Worm (Caenorhabditis elegans): ENCODE measurements around the gene B0001.7.
A peak's percentile ranks its signal among the peaks of the same experiment; 100 is the strongest.

Gene B0001.7

ce11 chrIV:12127838-12128237 lies 26.2 kb downstream of the B0001.7 start:
- TF ChIP-seq ztf-23 (GFP tag; IDR thresholded peaks at IDR 0.05), result no peak
- no peak for TF ChIP-seq T22C8.4 (GFP tag; IDR thresholded peaks at IDR 0.05)
- TF ChIP-seq flt-1 (GFP tag; IDR thresholded peaks at IDR 0.05), result no peak
- no peak for TF ChIP-seq ref-1 (GFP tag; conservative IDR thresholded peaks at IDR 0.05)
- no peak for TF ChIP-seq cog-1 (tag; optimal IDR thresholded peaks at IDR 0.05)
- TF ChIP-seq ztf-29 (GFP tag; IDR thresholded peaks at IDR 0.05), result no peak
- TF ChIP-seq tab-1 (GFP tag; IDR thresholded peaks at IDR 0.05), result no peak
- no peak for TF ChIP-seq med-1 (GFP tag; optimal IDR thresholded peaks at IDR 0.05; ENCODE audit: insufficient read depth)
- no peak for TF ChIP-seq klf-2 (GFP tag; conservative IDR thresholded peaks at IDR 0.05)

DNA sequence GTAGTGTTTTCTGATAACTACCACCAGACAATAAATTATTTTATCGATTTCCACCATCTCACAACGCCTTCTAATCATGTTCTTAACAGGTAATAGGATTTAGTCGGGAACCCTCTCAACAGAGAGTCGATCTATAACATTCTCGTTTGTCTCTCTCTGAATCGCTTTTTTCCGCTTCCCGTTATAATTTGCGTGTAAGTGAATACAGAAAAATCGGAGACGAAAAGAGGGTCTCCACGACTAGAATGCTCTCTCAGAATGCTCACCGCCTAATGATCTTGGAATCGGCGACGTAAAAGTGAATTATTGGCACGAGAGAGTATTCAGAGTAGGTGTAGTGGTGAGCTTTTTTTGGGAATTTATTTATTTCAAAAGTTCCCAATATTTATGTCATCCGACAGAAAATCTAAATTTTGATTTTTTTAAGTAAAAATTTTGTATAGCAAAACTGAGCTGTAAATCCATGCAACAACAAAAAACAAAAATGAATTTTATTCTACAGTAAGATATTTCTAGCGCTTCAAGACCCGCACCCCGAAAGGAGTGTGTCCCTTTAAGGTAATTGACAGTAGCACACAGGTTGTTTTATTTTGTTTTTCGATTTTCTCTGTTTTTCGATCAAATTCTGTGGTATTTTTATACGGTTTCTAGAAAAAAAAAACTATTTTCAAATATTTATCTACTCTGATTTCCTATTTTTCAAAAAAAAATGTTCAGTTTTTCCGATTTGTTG lies 27.1 kb downstream of the B0001.7 start:
- TF ChIP-seq cog-1 (tag; optimal IDR thresholded peaks at IDR 0.05), result no peak
- TF ChIP-seq klf-2 (GFP tag; conservative IDR thresholded peaks at IDR 0.05), result no peak
- TF ChIP-seq ztf-23 (GFP tag; IDR thresholded peaks at IDR 0.05), result no peak
- no peak for TF ChIP-seq T22C8.4 (GFP tag; IDR thresholded peaks at IDR 0.05)
- no peak for TF ChIP-seq tab-1 (GFP tag; IDR thresholded peaks at IDR 0.05)
- TF ChIP-seq ztf-29 (GFP tag; IDR thresholded peaks at IDR 0.05), result no peak
- TF ChIP-seq ref-1 (GFP tag; conservative IDR thresholded peaks at IDR 0.05), result no peak
- no peak for TF ChIP-seq flt-1 (GFP tag; IDR thresholded peaks at IDR 0.05)
- TF ChIP-seq med-1 (GFP tag; optimal IDR thresholded peaks at IDR 0.05; ENCODE audit: insufficient read depth), result no peak

DNA sequence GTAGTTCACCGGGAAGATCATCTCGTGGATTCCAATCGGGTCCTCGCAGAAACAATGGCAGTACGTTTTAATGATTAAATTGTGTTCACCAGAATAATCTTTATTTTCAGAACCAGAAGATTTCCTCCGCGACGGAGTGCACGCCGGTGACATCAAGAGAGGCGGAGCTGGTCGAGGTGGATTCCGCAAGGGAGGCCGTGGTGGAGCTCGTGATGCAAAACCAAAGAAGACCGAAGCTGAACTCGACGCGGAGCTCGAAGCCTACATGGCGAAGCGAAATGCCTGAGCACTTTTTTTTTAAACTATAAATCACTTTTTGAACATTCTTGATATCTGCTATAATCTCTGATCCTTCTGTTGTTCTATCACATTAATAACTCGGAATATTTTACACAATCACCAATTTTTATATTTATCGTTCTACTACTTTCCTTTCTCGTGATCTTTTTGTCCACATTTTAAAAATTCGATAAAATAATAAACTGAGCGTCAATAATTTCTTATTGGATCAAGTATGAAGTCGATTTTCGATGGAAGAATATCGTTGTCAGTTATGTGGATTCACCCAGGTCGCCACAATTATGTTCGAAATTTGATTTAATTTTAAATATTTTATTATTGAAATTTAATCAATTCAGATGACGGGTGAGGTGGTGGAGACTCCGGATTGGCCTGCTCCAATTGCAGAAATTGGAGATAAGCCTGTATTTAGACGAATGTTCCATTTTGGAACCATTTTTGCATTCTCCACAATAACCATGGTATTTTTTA lies 29.5 kb downstream of the B0001.7 start, which contains the start of gene dhhc-6:
Gene dhhc-6 (plus strand): TSS at position 639 of the 771 bp plus-strand sequence.
- TF ChIP-seq tab-1 (GFP tag; IDR thresholded peaks at IDR 0.05) (no peak), ztf-29 (GFP tag; IDR thresholded peaks at IDR 0.05) (no peak), med-1 (GFP tag; optimal IDR thresholded peaks at IDR 0.05; ENCODE audit: insufficient read depth) (no peak), T22C8.4 (GFP tag; IDR thresholded peaks at IDR 0.05) (no peak), flt-1 (GFP tag; IDR thresholded peaks at IDR 0.05) (0 out of 2 replicates have a peak, but pooled peaks have one; percentile 11), ztf-23 (GFP tag; IDR thresholded peaks at IDR 0.05) (no peak), ref-1 (GFP tag; conservative IDR thresholded peaks at IDR 0.05) (no peak)

DNA sequence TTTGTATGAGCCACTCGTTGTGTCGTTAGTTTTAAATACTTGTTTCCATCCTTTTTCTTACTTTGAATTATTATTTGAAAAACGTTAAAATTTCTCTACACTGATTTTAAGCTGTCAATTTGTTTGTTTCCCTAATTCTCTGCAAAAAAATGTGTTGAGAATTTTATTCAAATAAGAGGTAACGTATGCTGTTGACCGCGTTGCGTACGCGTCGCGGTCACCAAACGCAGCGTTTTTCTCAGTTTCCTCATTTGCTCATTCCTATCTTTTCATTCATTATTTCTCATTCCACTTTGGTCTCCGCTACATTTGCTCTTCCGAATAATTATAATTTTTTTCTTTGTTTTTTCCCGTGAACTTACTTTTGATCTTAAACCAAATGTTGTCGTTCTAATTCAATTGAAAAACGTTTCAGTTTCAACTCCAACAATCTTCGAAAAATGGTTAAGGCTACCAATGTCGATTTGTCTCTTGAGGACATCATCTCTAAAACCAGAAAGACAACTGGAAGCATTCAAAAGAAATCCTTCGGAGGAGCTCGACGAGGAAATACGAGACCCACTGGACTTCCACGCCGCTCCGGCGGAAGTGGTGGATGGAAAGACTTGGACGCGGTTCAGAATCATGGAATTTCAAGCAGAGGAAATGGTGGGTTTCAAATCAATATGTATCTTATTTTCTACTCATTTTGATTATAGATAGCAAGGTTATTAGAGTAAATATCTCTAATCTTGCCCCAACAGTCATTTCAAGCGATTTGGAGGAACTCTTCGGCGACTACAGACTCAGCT lies 31.0 kb downstream of the B0001.7 start, which contains the start of gene aly-3:
Gene aly-3 (plus strand): TSS at position 409 of the 791 bp plus-strand sequence.
- TF ChIP-seq med-1 (GFP tag; optimal IDR thresholded peaks at IDR 0.05; ENCODE audit: insufficient read depth), result no peak
- TF ChIP-seq flt-1 (GFP tag; IDR thresholded peaks at IDR 0.05), result no peak
- no peak for TF ChIP-seq klf-2 (GFP tag; conservative IDR thresholded peaks at IDR 0.05)
- TF ChIP-seq tab-1 (GFP tag; IDR thresholded peaks at IDR 0.05), result no peak
- TF ChIP-seq T22C8.4 (GFP tag; IDR thresholded peaks at IDR 0.05), result no peak
- no peak for TF ChIP-seq cog-1 (tag; optimal IDR thresholded peaks at IDR 0.05)
- TF ChIP-seq ref-1 (GFP tag; conservative IDR thresholded peaks at IDR 0.05), result no peak
- TF ChIP-seq ztf-29 (GFP tag; IDR thresholded peaks at IDR 0.05), result no peak
- TF ChIP-seq ztf-23 (GFP tag; IDR thresholded peaks at IDR 0.05), result no peak

ce11 chrIV:12121076-12121475 lies 33.0 kb downstream of the B0001.7 start, which contains the start of the genes ddb-1 and M18.6:
TSS of gene ddb-1 (minus strand) at chrIV:12121165.
TSS of gene M18.6 (plus strand) at chrIV:12121310.
- TF ChIP-seq klf-2 (GFP tag; conservative IDR thresholded peaks at IDR 0.05) (no peak), ztf-29 (GFP tag; IDR thresholded peaks at IDR 0.05) (no peak), T22C8.4 (GFP tag; IDR thresholded peaks at IDR 0.05) (no peak), ztf-23 (GFP tag; IDR thresholded peaks at IDR 0.05) (no peak), ref-1 (GFP tag; conservative IDR thresholded peaks at IDR 0.05) (no peak), cog-1 (tag; optimal IDR thresholded peaks at IDR 0.05) (no peak), med-1 (GFP tag; optimal IDR thresholded peaks at IDR 0.05; ENCODE audit: insufficient read depth) (no peak), tab-1 (GFP tag; IDR thresholded peaks at IDR 0.05) (no peak), flt-1 (GFP tag; IDR thresholded peaks at IDR 0.05) (no peak)

ce11 chrIV:12120536-12120935 lies 33.5 kb downstream of the B0001.7 start:
- TF ChIP-seq ref-1 (GFP tag; conservative IDR thresholded peaks at IDR 0.05) (no peak), klf-2 (GFP tag; conservative IDR thresholded peaks at IDR 0.05) (no peak), ztf-23 (GFP tag; IDR thresholded peaks at IDR 0.05) (no peak), T22C8.4 (GFP tag; IDR thresholded peaks at IDR 0.05) (no peak), tab-1 (GFP tag; IDR thresholded peaks at IDR 0.05) (no peak), flt-1 (GFP tag; IDR thresholded peaks at IDR 0.05) (no peak), ztf-29 (GFP tag; IDR thresholded peaks at IDR 0.05) (no peak), med-1 (GFP tag; optimal IDR thresholded peaks at IDR 0.05; ENCODE audit: insufficient read depth) (no peak)

DNA sequence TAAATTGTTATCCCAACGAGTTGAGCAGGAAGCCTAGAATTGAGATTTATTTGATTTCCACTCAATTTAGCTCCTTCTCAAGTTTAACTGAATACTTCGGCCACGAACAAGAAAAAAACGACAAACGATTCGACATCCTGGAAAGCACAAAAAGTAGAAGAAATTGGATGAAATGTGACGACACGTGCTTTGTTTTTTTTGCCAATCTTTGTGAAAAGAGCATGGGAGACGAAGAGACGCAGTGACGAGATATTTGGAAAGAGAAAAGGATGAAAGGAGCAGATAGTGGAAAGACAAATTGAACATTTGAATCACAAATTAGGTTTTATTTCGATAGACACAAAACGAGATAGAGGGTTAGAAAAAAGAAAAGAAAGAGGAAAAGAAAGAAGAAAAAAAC lies 39.5 kb downstream of the B0001.7 start:
- TF ChIP-seq tab-1 (GFP tag; IDR thresholded peaks at IDR 0.05) (no peak), ztf-23 (GFP tag; IDR thresholded peaks at IDR 0.05) (no peak), T22C8.4 (GFP tag; IDR thresholded peaks at IDR 0.05) (no peak), flt-1 (GFP tag; IDR thresholded peaks at IDR 0.05) (no peak), klf-2 (GFP tag; conservative IDR thresholded peaks at IDR 0.05) (no peak), med-1 (GFP tag; optimal IDR thresholded peaks at IDR 0.05; ENCODE audit: insufficient read depth) (no peak), ztf-29 (GFP tag; IDR thresholded peaks at IDR 0.05) (no peak), cog-1 (tag; optimal IDR thresholded peaks at IDR 0.05) (no peak), ref-1 (GFP tag; conservative IDR thresholded peaks at IDR 0.05) (no peak)

ce11 chrIV:12113056-12113455 lies 41.0 kb downstream of the B0001.7 start:
- TF ChIP-seq med-1 (GFP tag; optimal IDR thresholded peaks at IDR 0.05; ENCODE audit: insufficient read depth), result no peak
- TF ChIP-seq cog-1 (tag; optimal IDR thresholded peaks at IDR 0.05), result no peak
- no peak for TF ChIP-seq tab-1 (GFP tag; IDR thresholded peaks at IDR 0.05)
- no peak for TF ChIP-seq ref-1 (GFP tag; conservative IDR thresholded peaks at IDR 0.05)
- TF ChIP-seq flt-1 (GFP tag; IDR thresholded peaks at IDR 0.05), result no peak
- TF ChIP-seq ztf-23 (GFP tag; IDR thresholded peaks at IDR 0.05), result no peak
- no peak for TF ChIP-seq klf-2 (GFP tag; conservative IDR thresholded peaks at IDR 0.05)
- TF ChIP-seq ztf-29 (GFP tag; IDR thresholded peaks at IDR 0.05), result no peak
- no peak for TF ChIP-seq T22C8.4 (GFP tag; IDR thresholded peaks at IDR 0.05)
